Worm (Caenorhabditis elegans) whole organism, L1 larva: ENCODE measurements around the gene F08D12.2.

ENCODE experiments used
- dpl-1 ChIP-seq, 3 experiments: fragments of 150-350 bp in 2 of 3; sonication (generic microtip) in 1 of 3; optimal IDR thresholded peaks; 2 replicates each; lab custom pipeline; 2014 to 2017; ENCODE audit warnings: missing biosample characterization in 3 of 3, missing genetic modification characterization in 3 of 3, missing genetic modification reagents in 3 of 3
- fkh-10 ChIP-seq: sonication (generic microtip); optimal IDR thresholded peaks from 2 replicates; lab custom pipeline; 2017; ENCODE audit warnings: missing biosample characterization, missing genetic modification reagents, missing genetic modification characterization
- fkh-4 ChIP-seq: sonication (generic microtip); optimal IDR thresholded peaks from 2 replicates; lab custom pipeline; 2016; ENCODE audit warnings: missing compliant biosample characterization, missing genetic modification characterization, borderline replicate concordance
- snpc-4 ChIP-seq: fragments of 150-350 bp; optimal IDR thresholded peaks from 2 replicates; lab custom pipeline; 2014; ENCODE audit warnings: missing biosample characterization, missing genetic modification characterization
- tbx-2 ChIP-seq: sonication (generic microtip); optimal IDR thresholded peaks from 2 replicates; lab custom pipeline; 2016; ENCODE audit warnings: missing genetic modification characterization, missing compliant biosample characterization

ce11 chrII:2824169-2824568 lies 42.7 kb downstream of the F08D12.2 start, which contains the start of the genes K12H6.4 and K12H6.9:
- TF ChIP-seq snpc-4 = no peak
- TF ChIP-seq fkh-10 = no peak
- TF ChIP-seq tbx-2 = no peak
- TF ChIP-seq fkh-4 = no peak
- no peak for TF ChIP-seq dpl-1 (GFP tag; optimal IDR thresholded peaks at IDR 0.05; lab: Kevin White, UChicago)
